Fruit fly (Drosophila melanogaster): ENCODE results near the gene acs.
A peak's percentile ranks its signal among the peaks of the same experiment; 100 is the strongest.

acs gene

dm6 chr3L:1962964-1963363, 8.5 kb upstream of the acs start, which contains the start of gene SCOT (continued):
- TF ChIP-seq lbe (GFP tag; optimal IDR thresholded peaks at IDR 0.05): no peak
- TF ChIP-seq abd-A (tag; optimal IDR thresholded peaks at IDR 0.05): no peak
- no peak for TF ChIP-seq CG2202 (tag; optimal IDR thresholded peaks at IDR 0.05)
- no peak for TF ChIP-seq Fer3 (tag; optimal IDR thresholded peaks at IDR 0.05)
- no peak for TF ChIP-seq Hr78 (GFP tag; optimal IDR thresholded peaks at IDR 0.05)
- no peak for TF ChIP-seq kay (GFP tag; optimal IDR thresholded peaks at IDR 0.05)
- no peak for TF ChIP-seq CkIIα-i1 (GFP tag; IDR thresholded peaks at IDR 0.05)
- TF ChIP-seq CTCF (GFP tag; optimal IDR thresholded peaks at IDR 0.05): no peak
- TF ChIP-seq CG3065 (GFP tag; optimal IDR thresholded peaks at IDR 0.05): no peak
- no peak for TF ChIP-seq chinmo (GFP tag; IDR thresholded peaks at IDR 0.05; ENCODE audit: partially characterized antibody)
- no peak for TF ChIP-seq CG16813 (GFP tag; IDR thresholded peaks at IDR 0.05; ENCODE audit: partially characterized antibody)
- peak; percentile 85 for TF ChIP-seq CG14441 (GFP tag; IDR thresholded peaks at IDR 0.05)
- TF ChIP-seq Oaz (GFP tag; IDR thresholded peaks at IDR 0.05): peak; percentile 58
- TF ChIP-seq CG12236 (GFP tag; optimal IDR thresholded peaks at IDR 0.05): peak; percentile 54
- no peak for TF ChIP-seq kah (GFP tag; optimal IDR thresholded peaks at IDR 0.05)
- peak; percentile 75 for TF ChIP-seq wor (GFP tag; IDR thresholded peaks at IDR 0.05)
- TF ChIP-seq pb (GFP tag; optimal IDR thresholded peaks at IDR 0.05): peak; percentile 58
- no peak for TF ChIP-seq nerfin-1 (tag; optimal IDR thresholded peaks at IDR 0.05)
- peak; percentile 76 for TF ChIP-seq nmo (GFP tag; optimal IDR thresholded peaks at IDR 0.05)
- no peak for TF ChIP-seq CG17568 (GFP tag; optimal IDR thresholded peaks at IDR 0.05)
- 0 out of 2 replicates have a peak, but pooled peaks have one; percentile 11 for TF ChIP-seq Poxn (GFP tag; IDR thresholded peaks at IDR 0.05)
- peak; percentile 27 for TF ChIP-seq wek (GFP tag; optimal IDR thresholded peaks at IDR 0.05)
- TF ChIP-seq exex (tag; optimal IDR thresholded peaks at IDR 0.05): no peak
- TF ChIP-seq vfl (GFP tag; optimal IDR thresholded peaks at IDR 0.05): peak; percentile 1
- TF ChIP-seq Scr (GFP tag; IDR thresholded peaks at IDR 0.05; ENCODE audit: partially characterized antibody): no peak
- TF ChIP-seq CG1832 (GFP tag; optimal IDR thresholded peaks at IDR 0.05): no peak
- peak; percentile 72 for TF ChIP-seq CG4730 (GFP tag; IDR thresholded peaks at IDR 0.05)
- TF ChIP-seq D19B (GFP tag; optimal IDR thresholded peaks at IDR 0.05): no peak
- TF ChIP-seq CG11695 (GFP tag; IDR thresholded peaks at IDR 0.05): peak; percentile 67; the same call in 1 of the 3 replicates
- no peak for TF ChIP-seq ac (GFP tag; optimal IDR thresholded peaks at IDR 0.05)
- TF ChIP-seq HLH54F (GFP tag; optimal IDR thresholded peaks at IDR 0.05): peak; percentile 61
- no peak for TF ChIP-seq Fer1 (GFP tag; optimal IDR thresholded peaks at IDR 0.05)
- no peak for TF ChIP-seq CG15696 (tag; optimal IDR thresholded peaks at IDR 0.05)
- peak; percentile 85 for TF ChIP-seq CG6689 (GFP tag; IDR thresholded peaks at IDR 0.05)
- peak; percentile 78 for TF ChIP-seq ase (GFP tag; IDR thresholded peaks at IDR 0.05)
- peak; percentile 41 for TF ChIP-seq tin (GFP tag; optimal IDR thresholded peaks at IDR 0.05)
- TF ChIP-seq Dip2 (GFP tag; IDR thresholded peaks at IDR 0.05): no peak
- peak; percentile 66; the same call in 2 of the 3 replicates for TF ChIP-seq so (GFP tag; IDR thresholded peaks at IDR 0.05)
- no peak for TF ChIP-seq CG4854 (GFP tag; optimal IDR thresholded peaks at IDR 0.05)
- TF ChIP-seq pita (GFP tag; optimal IDR thresholded peaks at IDR 0.05): no peak
- no peak for TF ChIP-seq trh (GFP tag; optimal IDR thresholded peaks at IDR 0.05)
- peak; percentile 84 for TF ChIP-seq CG5953 (GFP tag; IDR thresholded peaks at IDR 0.05)
- no peak for TF ChIP-seq CG15073 (GFP tag; optimal IDR thresholded peaks at IDR 0.05)
- no peak for TF ChIP-seq NFAT (GFP tag; IDR thresholded peaks at IDR 0.05)
- 0 out of 2 replicates have a peak, but pooled peaks have one; percentile 40 for TF ChIP-seq dan (GFP tag; IDR thresholded peaks at IDR 0.05)
- TF ChIP-seq tgo (GFP tag; IDR thresholded peaks at IDR 0.05): peak; percentile 78
- TF ChIP-seq sens (GFP tag): peak; percentile 97
- TF ChIP-seq CG15601 (tag; optimal IDR thresholded peaks at IDR 0.05): no peak
- peak; percentile 25 for TF ChIP-seq Elba2 (GFP tag; optimal IDR thresholded peaks at IDR 0.05)
- TF ChIP-seq oc (tag; optimal IDR thresholded peaks at IDR 0.05): peak; percentile 71
- no peak for TF ChIP-seq Hmr (GFP tag; optimal IDR thresholded peaks at IDR 0.05)

Measured in whole organism, embryonic.